Worm (Caenorhabditis elegans): ENCODE measurements around the gene F25B5.3.

Gene F25B5.3

ce11 chrIII:5975005-5975730, 26.5 kb downstream of the F25B5.3 start, which contains the start of gene mlp-1:
Gene mlp-1 (minus strand): TSS chrIII:5975055.
- TF ChIP-seq fkh-10 (GFP tag; optimal IDR thresholded peaks at IDR 0.05) (no peak), lin-39 (tag; optimal IDR thresholded peaks at IDR 0.05) (no peak), lin-1 (GFP tag; IDR thresholded peaks at IDR 0.05) (no peak), ZK337.2 (GFP tag; IDR thresholded peaks at IDR 0.05) (no peak), unc-130 (GFP tag; optimal IDR thresholded peaks at IDR 0.05) (no peak), pqm-1 (tag; optimal IDR thresholded peaks at IDR 0.05) (no peak), ceh-32 (tag; optimal IDR thresholded peaks at IDR 0.05; ENCODE audit: poor library complexity) (no peak), nhr-11 (tag; optimal IDR thresholded peaks at IDR 0.05) (no peak), dpl-1 (GFP tag; optimal IDR thresholded peaks at IDR 0.05) (no peak), egl-43 (GFP tag; IDR thresholded peaks at IDR 0.05) (no peak), daf-12 (tag; optimal IDR thresholded peaks at IDR 0.05) (no peak), ceh-28 (tag; optimal IDR thresholded peaks at IDR 0.05) (no peak), madf-5 (GFP tag; IDR thresholded peaks at IDR 0.05) (no peak)

- TF ChIP-seq set-16 (GFP tag; IDR thresholded peaks at IDR 0.05) (no peak), ceh-28 (tag; optimal IDR thresholded peaks at IDR 0.05) (no peak), daf-16 (GFP tag; optimal IDR thresholded peaks at IDR 0.05) (no peak), daf-16 (tag; optimal IDR thresholded peaks at IDR 0.05) (no peak), lin-39 (tag; optimal IDR thresholded peaks at IDR 0.05) (no peak), zfp-3 (GFP tag; conservative IDR thresholded peaks at IDR 0.05) (no peak), vab-7 (GFP tag; IDR thresholded peaks at IDR 0.05) (no peak), pqm-1 (tag; optimal IDR thresholded peaks at IDR 0.05) (no peak), mxl-3 (GFP tag; optimal IDR thresholded peaks at IDR 0.05) (no peak), ama-1 (optimal IDR thresholded peaks at IDR 0.05) (no peak), mes-2 (tag; optimal IDR thresholded peaks at IDR 0.05; ENCODE audit: poor library complexity, severe bottlenecking) (no peak)
These were observed 27.3 kb downstream of the F25B5.3 start for ce11 chrIII:5976021-5976420.

ce11 chrIII:5980274-5980918, 31.7 kb downstream of the F25B5.3 start:
- peak; percentile 55 for TF ChIP-seq dve-1 (tag; optimal IDR thresholded peaks at IDR 0.05; ENCODE audit: insufficient read depth)
- peak; percentile 37 for TF ChIP-seq nhr-6 (tag; optimal IDR thresholded peaks at IDR 0.05)
- TF ChIP-seq hlh-11 (tag; optimal IDR thresholded peaks at IDR 0.05), result peak; percentile 32
- TF ChIP-seq lin-13 (GFP tag; optimal IDR thresholded peaks at IDR 0.05), result no peak
- peak; percentile 12 for TF ChIP-seq nhr-28 (tag; optimal IDR thresholded peaks at IDR 0.05)
- TF ChIP-seq mes-2 (tag; optimal IDR thresholded peaks at IDR 0.05; ENCODE audit: poor library complexity, severe bottlenecking), result peak; percentile 36
- no peak for TF ChIP-seq rbr-2 (tag; optimal IDR thresholded peaks at IDR 0.05)
- TF ChIP-seq unc-62 (GFP tag; optimal IDR thresholded peaks at IDR 0.05 in 1 of 2), result peak in 1 of 2 experiments; percentile 58
- TF ChIP-seq unc-62 (tag; optimal IDR thresholded peaks at IDR 0.05), result no peak
- no peak for TF ChIP-seq T20F7.1 (GFP tag; optimal IDR thresholded peaks at IDR 0.05)
- no peak for TF ChIP-seq daf-16 (GFP tag; optimal IDR thresholded peaks at IDR 0.05)
- peak; percentile 64 for TF ChIP-seq daf-16 (tag; optimal IDR thresholded peaks at IDR 0.05)

- no peak for TF ChIP-seq daf-16 (GFP tag; optimal IDR thresholded peaks at IDR 0.05)
- peak; percentile 84 for TF ChIP-seq daf-16 (tag; optimal IDR thresholded peaks at IDR 0.05)
- peak; percentile 97 for TF ChIP-seq pqm-1 (tag; optimal IDR thresholded peaks at IDR 0.05)
- peak; percentile 77 for TF ChIP-seq nhr-28 (tag; optimal IDR thresholded peaks at IDR 0.05)
- TF ChIP-seq hlh-11 (tag; optimal IDR thresholded peaks at IDR 0.05), result peak; percentile 84
- TF ChIP-seq ceh-28 (tag; optimal IDR thresholded peaks at IDR 0.05), result no peak
- peak; percentile 35 for TF ChIP-seq dve-1 (tag; optimal IDR thresholded peaks at IDR 0.05; ENCODE audit: insufficient read depth)
- TF ChIP-seq dmd-6 (GFP tag; IDR thresholded peaks at IDR 0.05), result peak; percentile 45
- TF ChIP-seq nhr-41 (GFP tag; IDR thresholded peaks at IDR 0.05), result peak; percentile 56; the same call in 1 of the 2 replicates
- TF ChIP-seq php-3 (GFP tag; IDR thresholded peaks at IDR 0.05), result 0 out of 2 replicates have a peak, but pooled peaks have one; percentile 34
- no peak for TF ChIP-seq ZK337.2 (GFP tag; IDR thresholded peaks at IDR 0.05)
- TF ChIP-seq mdt-29 (GFP tag; IDR thresholded peaks at IDR 0.05), result no peak
These were observed 32.7 kb downstream of the F25B5.3 start for ce11 chrIII:5981407-5981806.

Data from whole organism, L4 larva.